Worm (Caenorhabditis elegans) whole organism, L4/young adult: ENCODE data around the gene tftc-5.

Experiments used
- W03F9.2 ChIP-seq: fragments of 150-350 bp; optimal IDR thresholded peaks from 2 replicates; lab custom pipeline; 2014; ENCODE audit warnings: missing biosample characterization, missing genetic modification characterization
- dao-5 ChIP-seq: sonication (generic microtip); optimal IDR thresholded peaks from 2 replicates; lab custom pipeline; 2016; ENCODE audit warnings: missing genotype, missing genetic modification characterization, moderate library complexity, missing compliant biosample characterization
- him-1 ChIP-seq: sonication (generic microtip); optimal IDR thresholded peaks from 2 replicates; lab custom pipeline; 2016; ENCODE audit warnings: missing genotype, missing genetic modification reagents, missing genetic modification characterization, missing compliant biosample characterization

ce11 chrIII:4058643-4059042 lies 36.7 kb downstream of the tftc-5 start, which contains the start of gene his-69:
- TF ChIP-seq him-1 (tag; lab: Kevin White, UChicago) (no peak), W03F9.2 (tag; lab: Kevin White, UChicago) (no peak), dao-5 (tag; lab: Kevin White, UChicago) (no peak)
